Worm (Caenorhabditis elegans): ENCODE measurements around the gene M163.7.

The M163.7 gene

DNA sequence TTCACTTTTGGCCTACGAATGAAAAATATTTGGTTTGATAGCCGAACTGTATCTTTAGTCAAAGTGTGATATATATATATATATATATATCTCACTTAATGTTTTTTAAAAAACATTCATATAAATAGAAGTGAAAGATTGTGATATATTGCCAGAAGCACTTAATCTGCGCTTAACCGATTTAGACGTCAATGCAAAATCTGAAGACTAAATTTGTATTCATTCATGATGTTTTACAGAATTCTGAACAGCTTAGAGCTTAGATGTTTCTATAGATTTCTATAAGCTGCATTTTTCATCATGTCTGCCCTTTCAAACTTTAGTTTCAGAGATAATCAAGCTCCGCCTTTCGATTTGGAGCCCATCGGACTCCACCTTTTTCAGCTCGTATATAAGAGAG lies 22.3 kb upstream of the M163.7 start, which contains the start of gene F23D12.3:
Gene F23D12.3, plus strand, starts transcription at position 301 of the 400 bp plus-strand sequence.
- no peak for TF ChIP-seq dmd-4 (tag; optimal IDR thresholded peaks at IDR 0.05)
- TF ChIP-seq Y55F3AM.14 (GFP tag; optimal IDR thresholded peaks at IDR 0.05) = no peak
- no peak for TF ChIP-seq nhr-21 (tag; optimal IDR thresholded peaks at IDR 0.05)
- no peak for TF ChIP-seq nhr-77 (tag; optimal IDR thresholded peaks at IDR 0.05)
- no peak for TF ChIP-seq alr-1 (tag; optimal IDR thresholded peaks at IDR 0.05)
- no peak for TF ChIP-seq nhr-6 (tag; optimal IDR thresholded peaks at IDR 0.05)
- TF ChIP-seq nhr-11 (tag; optimal IDR thresholded peaks at IDR 0.05) = no peak
- TF ChIP-seq ztf-1 (GFP tag; conservative IDR thresholded peaks at IDR 0.05) = no peak
- no peak for TF ChIP-seq nhr-10 (tag; optimal IDR thresholded peaks at IDR 0.05)
- no peak for TF ChIP-seq ama-1 (optimal IDR thresholded peaks at IDR 0.05)
- no peak for TF ChIP-seq F13H6.1 (tag; optimal IDR thresholded peaks at IDR 0.05)
- no peak for TF ChIP-seq lsy-2 (tag; optimal IDR thresholded peaks at IDR 0.05)
- TF ChIP-seq ZK546.5 (tag; optimal IDR thresholded peaks at IDR 0.05) = no peak

DNA sequence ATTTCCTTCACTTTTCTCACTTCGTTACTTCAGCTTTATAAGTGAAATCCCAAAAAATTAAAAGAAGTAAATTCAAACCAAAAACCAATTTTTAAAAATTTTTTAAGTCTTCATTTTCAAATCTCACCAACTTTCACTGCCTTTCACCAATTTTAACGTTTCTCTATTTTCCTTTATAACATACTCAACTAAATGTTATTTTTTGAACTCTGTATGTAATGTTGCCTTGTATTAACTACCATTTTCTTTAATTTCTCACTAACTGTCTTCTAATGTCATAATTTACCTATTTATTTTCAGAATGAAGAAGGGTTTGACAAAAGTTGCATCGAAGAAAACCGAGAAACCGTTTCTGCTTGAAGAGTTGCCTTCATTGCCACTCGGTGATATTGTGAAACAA lies 19.9 kb upstream of the M163.7 start, which contains the start of gene F23D12.4:
Gene F23D12.4, plus strand, starts transcription at position 301 of the 400 bp plus-strand sequence.
- no peak for TF ChIP-seq ceh-82 (tag; optimal IDR thresholded peaks at IDR 0.05)
- TF ChIP-seq dmd-4 (tag; optimal IDR thresholded peaks at IDR 0.05) = no peak
- TF ChIP-seq snpc-4 (tag; optimal IDR thresholded peaks at IDR 0.05) = no peak
- no peak for TF ChIP-seq nhr-21 (tag; optimal IDR thresholded peaks at IDR 0.05)
- no peak for TF ChIP-seq nhr-237 (tag; optimal IDR thresholded peaks at IDR 0.05)
- no peak for TF ChIP-seq nhr-12 (tag; optimal IDR thresholded peaks at IDR 0.05)
- TF ChIP-seq ceh-16 (tag; optimal IDR thresholded peaks at IDR 0.05) = no peak
- TF ChIP-seq alr-1 (tag; optimal IDR thresholded peaks at IDR 0.05) = no peak
- TF ChIP-seq unc-39 (tag; optimal IDR thresholded peaks at IDR 0.05) = no peak
- TF ChIP-seq peb-1 (tag; optimal IDR thresholded peaks at IDR 0.05) = no peak
- TF ChIP-seq elt-1 (tag; optimal IDR thresholded peaks at IDR 0.05) = no peak
- no peak for TF ChIP-seq ZK546.5 (tag; optimal IDR thresholded peaks at IDR 0.05)

DNA sequence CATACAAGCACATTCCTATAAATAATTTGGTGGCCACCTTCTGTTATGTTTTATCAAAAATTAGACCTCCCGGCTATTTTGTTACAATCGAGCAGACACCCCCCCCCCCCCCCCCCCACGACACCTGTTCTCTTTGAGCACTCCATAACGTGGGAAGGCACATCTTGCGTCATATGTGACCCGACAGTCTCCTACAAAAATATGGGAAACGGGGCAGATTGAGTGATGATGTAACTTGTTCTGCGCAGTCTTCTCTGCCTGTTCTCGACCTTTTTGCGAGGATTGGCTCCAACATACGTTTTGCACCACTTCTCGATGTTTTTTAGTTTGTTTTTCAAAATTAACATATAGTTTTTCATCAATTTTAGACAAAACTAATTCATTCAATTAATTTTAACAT lies 17.1 kb upstream of the M163.7 start:
- TF ChIP-seq gmeb-1 (tag; optimal IDR thresholded peaks at IDR 0.05) (no peak), lsy-2 (tag; optimal IDR thresholded peaks at IDR 0.05) (no peak), ztf-4 (tag; optimal IDR thresholded peaks at IDR 0.05) (no peak), aly-2 (tag; optimal IDR thresholded peaks at IDR 0.05) (no peak), ama-1 (optimal IDR thresholded peaks at IDR 0.05) (no peak), sem-4 (tag; optimal IDR thresholded peaks at IDR 0.05) (no peak), sma-9 (GFP tag; optimal IDR thresholded peaks at IDR 0.05) (no peak), sma-9 (tag; optimal IDR thresholded peaks at IDR 0.05) (no peak), nhr-6 (tag; optimal IDR thresholded peaks at IDR 0.05) (no peak)

DNA sequence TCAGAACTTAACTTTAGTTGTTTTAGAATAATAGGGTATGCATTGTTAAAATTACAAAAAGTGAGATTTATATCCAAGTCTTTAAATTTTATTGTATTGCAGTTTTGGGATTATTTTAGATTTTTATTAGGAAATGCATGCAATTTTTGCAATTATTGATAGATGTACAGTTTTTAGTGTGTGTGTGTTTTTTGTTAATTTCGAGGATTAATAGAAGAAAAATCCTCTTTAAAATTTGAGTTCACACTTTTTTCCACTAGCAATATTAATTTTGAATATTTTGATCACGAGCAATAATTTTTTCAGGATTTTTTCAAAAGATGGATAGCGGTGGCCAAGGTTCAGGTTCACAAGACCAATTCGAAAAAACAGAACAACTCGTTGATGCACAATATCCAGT lies 16.7 kb upstream of the M163.7 start, which contains the start of gene jmjd-3.2:
Gene jmjd-3.2, plus strand, starts transcription at position 301 of the 400 bp plus-strand sequence.
- TF ChIP-seq mab-5 (tag; optimal IDR thresholded peaks at IDR 0.05) = no peak
- TF ChIP-seq ztf-4 (tag; optimal IDR thresholded peaks at IDR 0.05) = no peak
- TF ChIP-seq F13H6.1 (tag; optimal IDR thresholded peaks at IDR 0.05) = no peak
- no peak for TF ChIP-seq ceh-16 (tag; optimal IDR thresholded peaks at IDR 0.05)
- no peak for TF ChIP-seq ceh-82 (tag; optimal IDR thresholded peaks at IDR 0.05)
- no peak for TF ChIP-seq alr-1 (tag; optimal IDR thresholded peaks at IDR 0.05)
- TF ChIP-seq blmp-1 (tag; optimal IDR thresholded peaks at IDR 0.05; ENCODE audit: insufficient read depth) = no peak
- TF ChIP-seq dmd-4 (tag; optimal IDR thresholded peaks at IDR 0.05) = no peak
- no peak for TF ChIP-seq lsy-2 (tag; optimal IDR thresholded peaks at IDR 0.05)
- TF ChIP-seq fos-1 (tag; optimal IDR thresholded peaks at IDR 0.05) = no peak
- no peak for TF ChIP-seq sem-4 (tag; optimal IDR thresholded peaks at IDR 0.05)
- TF ChIP-seq nhr-10 (tag; optimal IDR thresholded peaks at IDR 0.05) = no peak
- no peak for TF ChIP-seq elt-3 (tag; optimal IDR thresholded peaks at IDR 0.05)
- no peak for TF ChIP-seq ztf-11 (tag; optimal IDR thresholded peaks at IDR 0.05)
- no peak for TF ChIP-seq egl-27 (tag; optimal IDR thresholded peaks at IDR 0.05)
- no peak for TF ChIP-seq nhr-129 (tag; optimal IDR thresholded peaks at IDR 0.05)

- TF ChIP-seq mdl-1 (tag; optimal IDR thresholded peaks at IDR 0.05) = no peak
- no peak for TF ChIP-seq unc-39 (tag; optimal IDR thresholded peaks at IDR 0.05)
- no peak for TF ChIP-seq elt-3 (tag; optimal IDR thresholded peaks at IDR 0.05)
- no peak for TF ChIP-seq ama-1 (optimal IDR thresholded peaks at IDR 0.05)
- TF ChIP-seq sma-9 (GFP tag; optimal IDR thresholded peaks at IDR 0.05) = no peak
- TF ChIP-seq sma-9 (tag; optimal IDR thresholded peaks at IDR 0.05) = no peak
- no peak for TF ChIP-seq ZK546.5 (tag; optimal IDR thresholded peaks at IDR 0.05)
- TF ChIP-seq alr-1 (tag; optimal IDR thresholded peaks at IDR 0.05) = no peak
- no peak for TF ChIP-seq mab-5 (tag; optimal IDR thresholded peaks at IDR 0.05)
- no peak for TF ChIP-seq zag-1 (tag; optimal IDR thresholded peaks at IDR 0.05)
- TF ChIP-seq F13H6.1 (tag; optimal IDR thresholded peaks at IDR 0.05) = no peak
Observed at ce11 chrX:14453735-14454134, 10.9 kb upstream of the M163.7 start, which contains the start of gene F23D12.7. Gene F23D12.7 (minus strand): TSS chrX:14453835.

All from whole organism, L2 larva.